Fruit fly (Drosophila melanogaster) whole organism, adult: ENCODE results near the gene CG44574.

ENCODE experiments used
- CG11617 ChIP-seq: fragments of 200-800 bp; sonication (Bioruptor generic); optimal IDR thresholded peaks from 2 replicates; lab custom pipeline; 2017; ENCODE audit warnings: mild to moderate bottlenecking, missing biosample characterization, missing genetic modification reagents, missing genetic modification characterization
- CG12768 ChIP-seq: fragments of 200-800 bp; sonication (Bioruptor generic); optimal IDR thresholded peaks from 2 replicates; lab custom pipeline; 2017; ENCODE audit warnings: missing biosample characterization, missing genetic modification characterization, mild to moderate bottlenecking, moderate library complexity, missing genetic modification reagents
- CG33017 ChIP-seq: fragments of 200-800 bp; sonication (Bioruptor generic); optimal IDR thresholded peaks from 2 replicates; lab custom pipeline; 2018; ENCODE audit warnings: missing biosample characterization, mild to moderate bottlenecking, missing genetic modification characterization, moderate library complexity
- Clk ChIP-seq: fragments of 200-800 bp; sonication (Bioruptor generic); optimal IDR thresholded peaks from 2 replicates; lab custom pipeline; 2017; ENCODE audit warnings: missing biosample characterization, missing genetic modification characterization
- Hr96 ChIP-seq: fragments of 200-800 bp; sonication (Bioruptor generic); optimal IDR thresholded peaks from 2 replicates; lab custom pipeline; 2016; ENCODE audit warnings: missing biosample characterization, missing genetic modification characterization
- Mnt ChIP-seq: fragments of 200-800 bp; sonication (Bioruptor generic); optimal IDR thresholded peaks from 2 replicates; lab custom pipeline; 2016; ENCODE audit warnings: missing biosample characterization, mild to moderate bottlenecking, missing genetic modification characterization
- cic ChIP-seq: fragments of 200-800 bp; sonication (Bioruptor generic); optimal IDR thresholded peaks from 2 replicates; lab custom pipeline; 2017; ENCODE audit warnings: missing biosample characterization, mild to moderate bottlenecking, missing genetic modification characterization, moderate library complexity
- cnc ChIP-seq, 2 experiments: fragments of >200 bp; optimal IDR thresholded peaks; 2 replicates each; lab custom pipeline; 2017
- kay ChIP-seq: fragments of 200-800 bp; sonication (Bioruptor generic); peaks from one replicate; lab custom pipeline; 2016; ENCODE audit warnings: missing biosample characterization, missing genetic modification characterization, borderline replicate concordance
- ovo ChIP-seq: fragments of 200-800 bp; sonication (Bioruptor generic); optimal IDR thresholded peaks from 2 replicates; lab custom pipeline; 2016; ENCODE audit warnings: missing biosample characterization, missing genetic modification characterization
- tj ChIP-seq: fragments of 200-800 bp; sonication (Bioruptor generic); optimal IDR thresholded peaks from 3 replicates; lab custom pipeline; 2017; ENCODE audit warnings: missing biosample characterization, mild to moderate bottlenecking, missing genetic modification characterization, moderate library complexity
- toe ChIP-seq: fragments of 200-800 bp; sonication (Bioruptor generic); optimal IDR thresholded peaks from 2 replicates; lab custom pipeline; 2016; ENCODE audit warnings: missing biosample characterization, missing genetic modification characterization

- TF ChIP-seq cic (GFP tag; lab: Kevin White, UChicago) (no peak), Clk (GFP tag; lab: Kevin White, UChicago) (no peak), kay (GFP tag; lab: Kevin White, UChicago) (no peak), Hr96 (GFP tag; lab: Kevin White, UChicago) (no peak), toe (GFP tag; lab: Kevin White, UChicago) (no peak), CG12768 (GFP tag; lab: Kevin White, UChicago) (no peak), CG33017 (tag; lab: Kevin White, UChicago) (no peak), CG11617 (no peak), ovo (no peak), Mnt (GFP tag; lab: Kevin White, UChicago) (no peak), tj (GFP tag; lab: Kevin White, UChicago) (no peak), cnc (optimal IDR thresholded peaks at IDR 0.05; lab: Kevin White, UChicago) (no peak)
Observed at dm6 chr2L:5866791-5867190, 16.8 kb upstream of the CG44574 start.
